Worm (Caenorhabditis elegans): Measurements from ENCODE around the gene Y39G8B.10.

ce11 chrII:14010656-14011376 lies 27.9 kb upstream of the Y39G8B.10 start, which contains the start of gene F01D5.8:
- no peak for TF ChIP-seq elt-1 (tag; optimal IDR thresholded peaks at IDR 0.05; ENCODE audit: borderline replicate concordance, insufficient read depth)
- no peak for TF ChIP-seq snpc-4 (tag; optimal IDR thresholded peaks at IDR 0.05)
- TF ChIP-seq pha-4 (tag; optimal IDR thresholded peaks at IDR 0.05) = no peak
- TF ChIP-seq ces-1 (GFP tag; optimal IDR thresholded peaks at IDR 0.05) = no peak
- TF ChIP-seq nhr-12 (tag; optimal IDR thresholded peaks at IDR 0.05) = no peak
- TF ChIP-seq drap-1 (GFP tag; optimal IDR thresholded peaks at IDR 0.05) = no peak
- TF ChIP-seq elt-3 (tag; optimal IDR thresholded peaks at IDR 0.05) = no peak
- no peak for TF ChIP-seq tbx-8 (GFP tag; optimal IDR thresholded peaks at IDR 0.05)
- no peak for TF ChIP-seq lin-32 (GFP tag; optimal IDR thresholded peaks at IDR 0.05)
- no peak for TF ChIP-seq lin-13 (tag; optimal IDR thresholded peaks at IDR 0.05)
- no peak for TF ChIP-seq zip-8 (tag; optimal IDR thresholded peaks at IDR 0.05)
- no peak for TF ChIP-seq sptf-1 (tag; optimal IDR thresholded peaks at IDR 0.05)
- no peak for TF ChIP-seq mep-1 (tag; optimal IDR thresholded peaks at IDR 0.05)

All from whole organism, mixed stage, embryonic.